Worm (Caenorhabditis elegans) whole organism, dauer: ENCODE data around the gene kcnl-1.

ENCODE experiments used
- unc-62 ChIP-seq: sonication (generic microtip); optimal IDR thresholded peaks from 2 replicates; lab custom pipeline; 2017; ENCODE audit warnings: missing biosample characterization, missing genetic modification reagents, missing genetic modification characterization

The kcnl-1 gene

ce11 chrV:19543509-19543908, 21.7 kb upstream of the kcnl-1 start:
- TF ChIP-seq unc-62 (GFP tag; lab: Kevin White, UChicago) = no peak

ce11 chrV:19545026-19545425, 20.2 kb upstream of the kcnl-1 start:
- no peak for TF ChIP-seq unc-62 (GFP tag; lab: Kevin White, UChicago)

ce11 chrV:19546100-19546499, 19.1 kb upstream of the kcnl-1 start, which contains the start of gene Y43F8B.1:
TSS of gene Y43F8B.1 (minus strand) at chrV:19546200.
- no peak for TF ChIP-seq unc-62 (GFP tag; lab: Kevin White, UChicago)

ce11 chrV:19546673-19547072, 18.5 kb upstream of the kcnl-1 start:
- TF ChIP-seq unc-62 (GFP tag; lab: Kevin White, UChicago) = no peak

- no peak for TF ChIP-seq unc-62 (GFP tag; lab: Kevin White, UChicago)
These were observed 15.5 kb upstream of the kcnl-1 start, which contains the start of gene Y43F8B.20 for ce11 chrV:19549689-19550088. TSS of gene Y43F8B.20 (minus strand) at chrV:19549789.

- TF ChIP-seq unc-62 (GFP tag; lab: Kevin White, UChicago) = no peak
These were observed 14.9 kb upstream of the kcnl-1 start for ce11 chrV:19550294-19550693.

- TF ChIP-seq unc-62 (GFP tag; lab: Kevin White, UChicago) = no peak
These were observed 9.8 kb upstream of the kcnl-1 start for ce11 chrV:19555350-19555749.

- TF ChIP-seq unc-62 (GFP tag; lab: Kevin White, UChicago) = no peak
These were observed 9.3 kb upstream of the kcnl-1 start, which contains the start of gene oac-1 for ce11 chrV:19555869-19556268. TSS of gene oac-1 (minus strand) at chrV:19555969.

- TF ChIP-seq unc-62 (GFP tag; lab: Kevin White, UChicago) = no peak
These were observed 4.9 kb downstream of the kcnl-1 start for ce11 chrV:19570102-19570501.

- no peak for TF ChIP-seq unc-62 (GFP tag; lab: Kevin White, UChicago)
These were observed 14.3 kb downstream of the kcnl-1 start for ce11 chrV:19579509-19579908.

- no peak for TF ChIP-seq unc-62 (GFP tag; lab: Kevin White, UChicago)
These were observed 17.1 kb downstream of the kcnl-1 start for ce11 chrV:19582256-19582655.

- no peak for TF ChIP-seq unc-62 (GFP tag; lab: Kevin White, UChicago)
These were observed 25.6 kb downstream of the kcnl-1 start for ce11 chrV:19590826-19591225.

- TF ChIP-seq unc-62 (GFP tag; lab: Kevin White, UChicago) = no peak
These were observed 33.9 kb downstream of the kcnl-1 start for ce11 chrV:19599087-19599486.

ce11 chrV:19605415-19605814, 40.2 kb downstream of the kcnl-1 start:
- TF ChIP-seq unc-62 (GFP tag; lab: Kevin White, UChicago) = no peak

ce11 chrV:19605880-19606279, 40.7 kb downstream of the kcnl-1 start, which contains the start of gene nlp-25:
TSS of gene nlp-25 (plus strand) at chrV:19606180.
- TF ChIP-seq unc-62 (GFP tag; lab: Kevin White, UChicago) = no peak

- no peak for TF ChIP-seq unc-62 (GFP tag; lab: Kevin White, UChicago)
These were observed 43.5 kb downstream of the kcnl-1 start for ce11 chrV:19608665-19609064.

ce11 chrV:19609194-19609593, 44.0 kb downstream of the kcnl-1 start, which contains the start of gene grsp-1:
TSS of gene grsp-1 (plus strand) at chrV:19609494.
- TF ChIP-seq unc-62 (GFP tag; lab: Kevin White, UChicago) = no peak
